Fruit fly (Drosophila melanogaster): ENCODE measurements around the gene SdicB.

DNA sequence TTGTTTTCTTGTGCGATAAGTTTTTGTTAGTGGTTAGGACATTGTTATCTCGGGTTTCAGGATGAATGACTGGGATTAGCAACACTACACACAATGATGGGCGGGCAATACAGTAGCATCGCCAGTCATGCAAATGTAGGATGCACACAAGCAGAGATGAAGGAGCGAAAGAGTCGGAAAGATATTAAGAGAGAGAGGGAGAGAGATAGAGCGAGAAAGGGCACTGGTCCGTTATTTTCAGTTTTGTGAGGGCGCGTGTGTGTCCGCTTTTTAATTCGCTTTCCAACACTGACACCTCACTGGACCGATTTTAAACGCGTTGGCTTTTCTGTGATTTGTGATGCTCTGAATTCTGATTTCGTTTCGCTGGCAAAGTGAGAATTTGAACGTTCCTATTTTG, 22.3 kb upstream of the SdicB start:
- TF ChIP-seq CG8478 (optimal IDR thresholded peaks at IDR 0.05) (no peak), CTCF (optimal IDR thresholded peaks at IDR 0.05) (no peak)

Measured in S2 (cell line).